Worm (Caenorhabditis elegans): ENCODE measurements around the gene csa-1.
A peak's percentile ranks its signal among the peaks of the same experiment; 100 is the strongest.

csa-1 gene

DNA sequence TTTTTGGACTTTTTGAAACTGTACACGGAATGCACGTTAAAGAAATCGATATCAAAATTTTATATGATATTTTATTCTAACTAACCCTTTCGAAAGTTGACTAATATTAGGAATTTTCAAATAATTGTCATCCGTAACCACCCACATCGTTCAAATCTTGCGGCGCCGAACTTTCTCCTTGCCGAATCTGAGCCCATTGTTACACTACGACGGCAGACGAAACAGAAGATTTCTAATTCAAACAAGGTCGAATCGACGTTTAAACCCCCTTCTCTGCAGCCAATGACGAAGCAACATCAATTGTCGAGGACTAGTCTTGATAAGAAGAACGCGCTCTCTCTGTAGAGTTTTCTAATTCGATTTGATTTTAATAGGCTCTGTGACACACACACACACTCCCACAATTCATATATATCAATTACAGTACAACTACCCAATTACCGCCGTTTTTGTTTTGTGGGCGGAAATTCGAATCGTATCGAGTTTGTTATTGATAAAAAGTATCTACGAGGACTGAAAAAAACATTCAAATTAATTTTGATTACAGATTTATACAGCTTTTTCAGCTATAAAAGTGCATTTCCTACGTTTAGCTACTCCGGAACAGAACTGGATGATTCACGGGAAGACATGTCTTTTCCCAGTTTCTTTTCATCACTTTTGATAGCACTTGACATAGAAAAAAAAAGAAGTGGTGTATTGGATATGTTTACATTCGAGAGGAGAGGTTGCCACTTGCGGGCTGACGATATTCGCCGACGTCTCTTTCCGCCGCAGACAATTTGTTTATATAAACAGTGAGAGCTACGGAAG lies 35.0 kb downstream of the csa-1 start (continued):
- no peak for TF ChIP-seq mab-9 (GFP tag; IDR thresholded peaks at IDR 0.05)
- no peak for TF ChIP-seq C16A3.4 (tag; optimal IDR thresholded peaks at IDR 0.05)
- TF ChIP-seq egl-27 (tag; optimal IDR thresholded peaks at IDR 0.05) = no peak
- no peak for TF ChIP-seq hpl-2 (GFP tag; optimal IDR thresholded peaks at IDR 0.05)
- no peak for TF ChIP-seq fkh-10 (GFP tag; optimal IDR thresholded peaks at IDR 0.05)
- no peak for TF ChIP-seq fkh-4 (tag; optimal IDR thresholded peaks at IDR 0.05; ENCODE audit: borderline replicate concordance)
- TF ChIP-seq jun-1 (tag; optimal IDR thresholded peaks at IDR 0.05) = peak; percentile 5
- TF ChIP-seq unc-62 (GFP tag; optimal IDR thresholded peaks at IDR 0.05) = no peak
- no peak for TF ChIP-seq sox-4 (tag; optimal IDR thresholded peaks at IDR 0.05)
- TF ChIP-seq lsy-2 (tag; optimal IDR thresholded peaks at IDR 0.05) = peak in 1 of 2 experiments; percentile 55
- TF ChIP-seq ceh-8 (GFP tag; optimal IDR thresholded peaks at IDR 0.05) = no peak
- TF ChIP-seq isw-1 (GFP tag; IDR thresholded peaks at IDR 0.05) = no peak
- TF ChIP-seq mef-2 (tag; optimal IDR thresholded peaks at IDR 0.05) = no peak
- peak; percentile 16 for TF ChIP-seq lin-14 (GFP tag; optimal IDR thresholded peaks at IDR 0.05)
- no peak for TF ChIP-seq ceh-88 (GFP tag; IDR thresholded peaks at IDR 0.05)
- no peak for TF ChIP-seq hlh-17 (GFP tag; optimal IDR thresholded peaks at IDR 0.05; ENCODE audit: borderline replicate concordance)
- TF ChIP-seq zag-1 (tag; optimal IDR thresholded peaks at IDR 0.05) = no peak
- no peak for TF ChIP-seq ceh-63 (GFP tag; optimal IDR thresholded peaks at IDR 0.05)
- no peak for TF ChIP-seq ztf-4 (tag; optimal IDR thresholded peaks at IDR 0.05)
- TF ChIP-seq ceh-82 (tag; optimal IDR thresholded peaks at IDR 0.05) = no peak
- TF ChIP-seq ztf-11 (tag; optimal IDR thresholded peaks at IDR 0.05) = no peak
- no peak for TF ChIP-seq aha-1 (tag; optimal IDR thresholded peaks at IDR 0.05)
- TF ChIP-seq nhr-85 (tag) = peak; percentile 66
- no peak for TF ChIP-seq nhr-90 (tag; optimal IDR thresholded peaks at IDR 0.05; ENCODE audit: poor library complexity)
- TF ChIP-seq elt-3 (tag; optimal IDR thresholded peaks at IDR 0.05) = peak in 2 of 6 experiments; percentile 40 to 47
- no peak for TF ChIP-seq pag-3 (tag; optimal IDR thresholded peaks at IDR 0.05; ENCODE audit: borderline replicate concordance, insufficient read depth)
- no peak for TF ChIP-seq pqm-1 (tag; optimal IDR thresholded peaks at IDR 0.05)
- no peak for TF ChIP-seq elt-2 (tag; optimal IDR thresholded peaks at IDR 0.05)
- no peak for TF ChIP-seq unc-98 (GFP tag; IDR thresholded peaks at IDR 0.05)
- TF ChIP-seq alr-1 (tag; optimal IDR thresholded peaks at IDR 0.05; ENCODE audit: borderline replicate concordance) = no peak

DNA sequence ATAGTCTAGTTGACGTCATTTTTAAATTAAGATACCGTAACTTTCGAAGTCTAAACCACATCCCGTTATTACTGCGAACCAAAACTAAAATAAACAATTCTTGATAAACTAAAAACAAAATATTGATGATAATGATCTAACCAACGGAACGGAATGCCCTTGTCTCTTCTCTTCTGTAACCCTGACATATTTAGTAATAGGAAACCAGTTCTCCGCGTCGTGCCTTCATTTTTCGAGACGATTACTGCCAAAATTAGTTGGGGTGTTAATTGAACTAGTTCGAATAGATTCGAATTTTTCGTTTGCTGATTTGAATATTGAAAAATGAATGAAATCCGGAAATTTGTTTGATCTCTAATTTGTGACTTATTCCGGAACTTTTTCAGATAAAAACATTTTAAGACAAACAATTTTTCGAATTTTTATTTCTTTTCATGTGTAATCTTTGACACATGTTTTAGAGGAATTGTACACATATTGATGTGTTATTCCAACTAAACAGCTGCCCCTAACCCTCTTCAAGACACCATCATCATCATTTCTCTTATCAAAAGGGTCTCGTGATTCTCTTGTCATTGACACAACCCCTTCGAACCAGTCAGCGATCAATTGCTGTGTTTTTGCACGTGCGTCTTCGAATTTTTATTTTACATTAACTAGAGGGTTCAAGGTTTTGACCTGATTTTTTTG lies 35.7 kb downstream of the csa-1 start:
- TF ChIP-seq nhr-12 (tag; optimal IDR thresholded peaks at IDR 0.05) = no peak
- peak; percentile 33 for TF ChIP-seq fkh-8 (tag; optimal IDR thresholded peaks at IDR 0.05)
- TF ChIP-seq fos-1 (tag; optimal IDR thresholded peaks at IDR 0.05) = no peak
- no peak for TF ChIP-seq unc-30 (tag; optimal IDR thresholded peaks at IDR 0.05)
- TF ChIP-seq ztf-11 (tag; optimal IDR thresholded peaks at IDR 0.05) = no peak
- TF ChIP-seq mdl-1 (tag; optimal IDR thresholded peaks at IDR 0.05) = peak in 1 of 2 experiments; percentile 98
- TF ChIP-seq nhr-19 (GFP tag; conservative IDR thresholded peaks at IDR 0.05) = peak; percentile 86
- no peak for TF ChIP-seq pax-3 (tag; optimal IDR thresholded peaks at IDR 0.05)
- TF ChIP-seq alr-1 (tag; optimal IDR thresholded peaks at IDR 0.05; ENCODE audit: borderline replicate concordance) = no peak
- no peak for TF ChIP-seq nhr-84 (tag; optimal IDR thresholded peaks at IDR 0.05)
- no peak for TF ChIP-seq mab-9 (GFP tag; IDR thresholded peaks at IDR 0.05)
- no peak for TF ChIP-seq ceh-82 (tag; optimal IDR thresholded peaks at IDR 0.05)
- TF ChIP-seq ets-5 (GFP tag; IDR thresholded peaks at IDR 0.05) = no peak
- peak; percentile 71 for TF ChIP-seq nhr-47 (tag; optimal IDR thresholded peaks at IDR 0.05)
- no peak for TF ChIP-seq C34B4.2 (tag; optimal IDR thresholded peaks at IDR 0.05)
- peak; percentile 63 for TF ChIP-seq ama-1 (optimal IDR thresholded peaks at IDR 0.05)
- peak; percentile 79 for TF ChIP-seq blmp-1 (tag; optimal IDR thresholded peaks at IDR 0.05)
- TF ChIP-seq elt-2 (tag; optimal IDR thresholded peaks at IDR 0.05) = peak; percentile 69
- peak in 2 of 3 experiments; percentile 19 to 51 for TF ChIP-seq dpl-1 (GFP tag; optimal IDR thresholded peaks at IDR 0.05)
- TF ChIP-seq efl-1 (optimal IDR thresholded peaks at IDR 0.05) = peak in 1 of 2 experiments; percentile 37
- peak in 1 of 2 experiments; percentile 63 for TF ChIP-seq efl-1 (GFP tag; optimal IDR thresholded peaks at IDR 0.05 in 1 of 2)
- no peak for TF ChIP-seq zag-1 (tag; optimal IDR thresholded peaks at IDR 0.05)
- peak; percentile 81 for TF ChIP-seq mep-1 (tag; optimal IDR thresholded peaks at IDR 0.05)
- TF ChIP-seq dsc-1 (tag; optimal IDR thresholded peaks at IDR 0.05) = peak; percentile 45
- peak; percentile 64 for TF ChIP-seq swsn-7 (tag; optimal IDR thresholded peaks at IDR 0.05)

Measured in whole organism, L1 larva.